Worm (Caenorhabditis elegans) whole organism, mixed stage, embryonic: ENCODE measurements around the gene H04J21.4.

ENCODE experiments used
- M03D4.4 ChIP-seq: sonication (generic microtip); optimal IDR thresholded peaks from 2 replicates; lab custom pipeline; 2017; ENCODE audit warnings: mild to moderate bottlenecking, missing genetic modification characterization, missing compliant biosample characterization
- blmp-1 ChIP-seq: fragments of 150-350 bp; optimal IDR thresholded peaks from 2 replicates; lab custom pipeline; 2014; ENCODE audit warnings: missing biosample characterization, missing genetic modification characterization
- ces-1 ChIP-seq: fragments of 150-350 bp; optimal IDR thresholded peaks from 2 replicates; lab custom pipeline; 2014; ENCODE audit warnings: missing biosample characterization, missing genetic modification reagents, missing genetic modification characterization
- drap-1 ChIP-seq: fragments of 200-800 bp; sonication (Bioruptor generic); optimal IDR thresholded peaks from 3 replicates; lab custom pipeline; 2018; ENCODE audit warnings: mild to moderate bottlenecking, missing genetic modification characterization, missing compliant biosample characterization
- elt-1 ChIP-seq: sonication (generic microtip); optimal IDR thresholded peaks from 2 replicates; lab custom pipeline; 2017; ENCODE audit warnings: missing genetic modification characterization, mild to moderate bottlenecking, missing compliant biosample characterization, antibody characterized with exemption, moderate library complexity, borderline replicate concordance; ENCODE audit not compliant: insufficient read depth
- elt-3 ChIP-seq: fragments of 150-350 bp; optimal IDR thresholded peaks from 2 replicates; lab custom pipeline; 2014; ENCODE audit warnings: missing biosample characterization, missing genetic modification characterization
- flh-1 ChIP-seq: fragments of 200-800 bp; sonication (Bioruptor generic); optimal IDR thresholded peaks from 2 replicates; lab custom pipeline; 2018; ENCODE audit warnings: mild to moderate bottlenecking, missing genetic modification characterization, moderate library complexity, missing compliant biosample characterization
- ham-2 ChIP-seq: fragments of 200-800 bp; sonication (Bioruptor generic); optimal IDR thresholded peaks from 2 replicates; lab custom pipeline; 2018; ENCODE audit warnings: mild to moderate bottlenecking, missing genetic modification characterization, missing compliant biosample characterization
- hlh-1 ChIP-seq: fragments of 150-350 bp; optimal IDR thresholded peaks from 2 replicates; lab custom pipeline; 2014; ENCODE audit warnings: missing biosample characterization, missing genetic modification reagents, missing genetic modification characterization
- lin-13 ChIP-seq: fragments of 150-350 bp; optimal IDR thresholded peaks from 2 replicates; lab custom pipeline; 2014; ENCODE audit warnings: missing biosample characterization, missing genetic modification characterization
- lin-32 ChIP-seq: fragments of 200-800 bp; sonication (Bioruptor generic); optimal IDR thresholded peaks from 2 replicates; lab custom pipeline; 2018; ENCODE audit warnings: mild to moderate bottlenecking, missing genetic modification characterization, missing compliant biosample characterization
- lsy-2 ChIP-seq: fragments of 150-350 bp; optimal IDR thresholded peaks from 2 replicates; lab custom pipeline; 2014; ENCODE audit warnings: missing biosample characterization, missing genetic modification characterization
- mab-5 ChIP-seq: fragments of 150-350 bp; optimal IDR thresholded peaks from 2 replicates; lab custom pipeline; 2014; ENCODE audit warnings: missing biosample characterization, missing genetic modification characterization
- mls-2 ChIP-seq: sonication (generic microtip); optimal IDR thresholded peaks from 2 replicates; lab custom pipeline; 2016; ENCODE audit warnings: mild to moderate bottlenecking, missing genetic modification characterization, moderate library complexity, missing compliant biosample characterization
- nhr-12 ChIP-seq: fragments of 150-350 bp; optimal IDR thresholded peaks from 2 replicates; lab custom pipeline; 2014; ENCODE audit warnings: missing biosample characterization, missing genetic modification characterization
- nhr-2 ChIP-seq: fragments of 150-350 bp; optimal IDR thresholded peaks from 2 replicates; lab custom pipeline; 2014; ENCODE audit warnings: missing biosample characterization, missing genetic modification characterization
- nhr-237 ChIP-seq: fragments of 150-350 bp; optimal IDR thresholded peaks from 2 replicates; lab custom pipeline; 2014; ENCODE audit warnings: missing biosample characterization, missing genetic modification characterization
- pha-4 ChIP-seq: fragments of 150-350 bp; optimal IDR thresholded peaks from 2 replicates; lab custom pipeline; 2018; ENCODE audit warnings: missing biosample characterization, missing genetic modification reagents, missing genetic modification characterization
- sem-2 ChIP-seq: fragments of 200-800 bp; sonication (Bioruptor generic); optimal IDR thresholded peaks from 2 replicates; lab custom pipeline; 2018; ENCODE audit warnings: mild to moderate bottlenecking, missing genetic modification characterization, missing compliant biosample characterization
- snpc-4 ChIP-seq: fragments of 150-350 bp; optimal IDR thresholded peaks from 2 replicates; lab custom pipeline; 2014; ENCODE audit warnings: missing biosample characterization, missing genetic modification characterization
- sptf-1 ChIP-seq: sonication (generic microtip); optimal IDR thresholded peaks from 2 replicates; lab custom pipeline; 2017; ENCODE audit warnings: mild to moderate bottlenecking, missing genetic modification characterization, moderate library complexity, missing compliant biosample characterization
- tbx-8 ChIP-seq: fragments of 200-800 bp; sonication (Bioruptor generic); optimal IDR thresholded peaks from 2 replicates; lab custom pipeline; 2018; ENCODE audit warnings: mild to moderate bottlenecking, missing genetic modification characterization, moderate library complexity, missing compliant biosample characterization
- unc-120 ChIP-seq: sonication (generic microtip); optimal IDR thresholded peaks from 2 replicates; lab custom pipeline; 2017; ENCODE audit warnings: missing genetic modification characterization, missing compliant biosample characterization; ENCODE audit not compliant: poor library complexity, severe bottlenecking
- unc-39 ChIP-seq: fragments of 150-350 bp; optimal IDR thresholded peaks from 2 replicates; lab custom pipeline; 2014; ENCODE audit warnings: missing biosample characterization, missing genetic modification characterization
- unc-62 ChIP-seq: fragments of 150-350 bp; optimal IDR thresholded peaks from 2 replicates; lab custom pipeline; 2014; ENCODE audit warnings: missing biosample characterization, missing genetic modification reagents, missing genetic modification characterization
- zip-8 ChIP-seq: fragments of 150-350 bp; optimal IDR thresholded peaks from 2 replicates; lab custom pipeline; 2014; ENCODE audit warnings: missing biosample characterization, missing genetic modification characterization
- ztf-11 ChIP-seq: fragments of 150-350 bp; optimal IDR thresholded peaks from 2 replicates; lab custom pipeline; 2014; ENCODE audit warnings: missing biosample characterization, missing genetic modification characterization

Gene H04J21.4

ce11 chrIII:2368424-2368823 lies at the start of gene H04J21.4:
Gene H04J21.4 (minus strand): TSS chrIII:2368524.
- no peak for TF ChIP-seq elt-1 (tag; lab: Kevin White, UChicago)
- no peak for TF ChIP-seq ztf-11 (tag; lab: Kevin White, UChicago)
- no peak for TF ChIP-seq nhr-2 (tag; lab: Kevin White, UChicago)
- no peak for TF ChIP-seq drap-1 (GFP tag; lab: Kevin White, UChicago)
- TF ChIP-seq ces-1 (GFP tag; lab: Kevin White, UChicago) = no peak
- no peak for TF ChIP-seq tbx-8 (GFP tag; lab: Kevin White, UChicago)
- no peak for TF ChIP-seq flh-1 (GFP tag; lab: Kevin White, UChicago)
- no peak for TF ChIP-seq nhr-237 (tag; lab: Kevin White, UChicago)

- no peak for TF ChIP-seq zip-8 (tag; lab: Kevin White, UChicago)
- no peak for TF ChIP-seq unc-62 (GFP tag; lab: Kevin White, UChicago)
- TF ChIP-seq lin-32 (GFP tag; lab: Kevin White, UChicago) = no peak
- TF ChIP-seq hlh-1 (tag; lab: Kevin White, UChicago) = no peak
- TF ChIP-seq ces-1 (GFP tag; lab: Kevin White, UChicago) = no peak
- TF ChIP-seq mab-5 (tag; lab: Kevin White, UChicago) = no peak
- TF ChIP-seq sptf-1 (tag; lab: Kevin White, UChicago) = no peak
Observed at ce11 chrIII:2410925-2411450, 42.7 kb upstream of the H04J21.4 start, which contains the start of gene mrpl-30. Gene mrpl-30 (minus strand): TSS chrIII:2410975.

- TF ChIP-seq unc-120 (tag; lab: Kevin White, UChicago) (peak; percentile 38), unc-39 (no peak), ces-1 (GFP tag; lab: Kevin White, UChicago) (peak; percentile 77), ham-2 (peak; percentile 40), lsy-2 (tag; lab: Kevin White, UChicago) (peak; percentile 51), sem-2 (no peak), mab-5 (tag; lab: Kevin White, UChicago) (peak; percentile 11), unc-62 (GFP tag; lab: Kevin White, UChicago) (no peak), lin-13 (peak; percentile 30), blmp-1 (peak; percentile 94), nhr-237 (tag; lab: Kevin White, UChicago) (peak; percentile 20)
Observed at ce11 chrIII:2401126-2402123, 33.1 kb upstream of the H04J21.4 start, which contains the start of the genes cic-1 and strm-1. Gene cic-1 (minus strand): TSS chrIII:2401221. Gene strm-1 (plus strand): TSS chrIII:2402070.

ce11 chrIII:2393666-2394154 lies 25.4 kb upstream of the H04J21.4 start:
- no peak for TF ChIP-seq blmp-1
- no peak for TF ChIP-seq snpc-4 (tag; lab: Kevin White, UChicago)
- TF ChIP-seq pha-4 (tag; lab: Kevin White, UChicago) = no peak
- no peak for TF ChIP-seq zip-8 (tag; lab: Kevin White, UChicago)
- TF ChIP-seq lin-13 = peak; percentile 9
- TF ChIP-seq unc-39 = no peak
- no peak for TF ChIP-seq mls-2
- TF ChIP-seq lin-32 (GFP tag; lab: Kevin White, UChicago) = no peak
- peak; percentile 53 for TF ChIP-seq lsy-2 (tag; lab: Kevin White, UChicago)
- no peak for TF ChIP-seq elt-1 (tag; lab: Kevin White, UChicago)
- TF ChIP-seq nhr-12 (tag; lab: Kevin White, UChicago) = no peak
- TF ChIP-seq elt-3 = no peak
- TF ChIP-seq drap-1 (GFP tag; lab: Kevin White, UChicago) = no peak
- TF ChIP-seq M03D4.4 (tag; lab: Kevin White, UChicago) = no peak

- no peak for TF ChIP-seq M03D4.4 (tag; lab: Kevin White, UChicago)
- peak; percentile 76 for TF ChIP-seq ces-1 (GFP tag; lab: Kevin White, UChicago)
- TF ChIP-seq, all 35 proteins: peak for 1
Observed at ce11 chrIII:2391704-2392103, 23.4 kb upstream of the H04J21.4 start.
